Fruit fly (Drosophila melanogaster) whole organism, embryonic: ENCODE data around the gene CG32260.

ENCODE experiments used
- Aef1 ChIP-seq: fragments of 200-800 bp; sonication (Bioruptor generic); IDR thresholded peaks from 3 replicates; pipeline ENCODE4 v1.3.6; 2022; ENCODE audit warnings: missing biosample characterization, missing genetic modification characterization
- Atf-2 ChIP-seq: fragments of 200-800 bp; sonication (Bioruptor generic); optimal IDR thresholded peaks from 2 replicates; lab custom pipeline; 2016; ENCODE audit warnings: missing biosample characterization, missing genetic modification characterization
- BtbVII ChIP-seq: fragments of 200-800 bp; sonication (Bioruptor generic); optimal IDR thresholded peaks from 3 replicates; lab custom pipeline; 2017; ENCODE audit warnings: missing biosample characterization, mild to moderate bottlenecking, missing genetic modification characterization
- CG10267 ChIP-seq: fragments of 200-800 bp; sonication (Bioruptor generic); optimal IDR thresholded peaks from 2 replicates; lab custom pipeline; 2018; ENCODE audit warnings: missing biosample characterization, mild to moderate bottlenecking, missing genetic modification characterization, moderate library complexity
- CG11560 ChIP-seq: fragments of 200-800 bp; sonication (Bioruptor generic); IDR thresholded peaks from 3 replicates; pipeline ENCODE4 v1.3.6; 2022; ENCODE audit warnings: missing biosample characterization, missing genetic modification characterization
- CG12236 ChIP-seq: fragments of 200-800 bp; sonication (Bioruptor generic); optimal IDR thresholded peaks from 2 replicates; lab custom pipeline; 2016; ENCODE audit warnings: missing biosample characterization, missing genetic modification characterization
- CG1233 ChIP-seq: fragments of 200-800 bp; sonication (Bioruptor generic); optimal IDR thresholded peaks from 4 replicates; lab custom pipeline; 2018; ENCODE audit warnings: missing biosample characterization, mild to moderate bottlenecking, missing genetic modification characterization
- CG13296 ChIP-seq: fragments of 200-800 bp; sonication (Bioruptor generic); optimal IDR thresholded peaks from 3 replicates; lab custom pipeline; 2018; ENCODE audit warnings: missing biosample characterization, mild to moderate bottlenecking, missing genetic modification characterization
- CG17328 ChIP-seq: fragments of 200-800 bp; sonication (Bioruptor generic); IDR thresholded peaks from 2 replicates; pipeline ENCODE4 v1.3.6; 2022; ENCODE audit warnings: missing biosample characterization, missing genetic modification characterization
- CG2199 ChIP-seq: fragments of 200-800 bp; sonication (Bioruptor generic); IDR thresholded peaks from 3 replicates; pipeline ENCODE4 v1.3.6; 2022; ENCODE audit warnings: missing biosample characterization, missing genetic modification characterization
- CG2712 ChIP-seq: fragments of 200-800 bp; optimal IDR thresholded peaks from 3 replicates; lab custom pipeline; 2019; ENCODE audit warnings: missing biosample characterization, mild to moderate bottlenecking, missing genetic modification characterization, moderate library complexity
- CG31365 ChIP-seq: fragments of 200-800 bp; sonication (Bioruptor generic); optimal IDR thresholded peaks from 2 replicates; lab custom pipeline; 2018; ENCODE audit warnings: missing biosample characterization, mild to moderate bottlenecking, missing genetic modification characterization
- CG32772 ChIP-seq: fragments of 200-800 bp; sonication (Bioruptor generic); IDR thresholded peaks from 2 replicates; pipeline ENCODE4 v1.3.6; 2022; ENCODE audit warnings: missing biosample characterization, missing genetic modification characterization
- CG3847 ChIP-seq: fragments of 200-800 bp; sonication (Bioruptor generic); IDR thresholded peaks from 2 replicates; pipeline ENCODE4 v1.3.6; 2022; ENCODE audit warnings: missing biosample characterization, missing genetic modification characterization
- CG3995 ChIP-seq: fragments of 200-800 bp; sonication (Bioruptor generic); optimal IDR thresholded peaks from 3 replicates; lab custom pipeline; 2016; ENCODE audit warnings: missing biosample characterization, missing genetic modification characterization
- CG42726 ChIP-seq: fragments of 200-800 bp; sonication (Bioruptor generic); IDR thresholded peaks from 2 replicates; pipeline ENCODE4 v1.3.6; 2022; ENCODE audit warnings: missing biosample characterization, missing genetic modification characterization; ENCODE audit not compliant: partially characterized antibody
- CG6813 ChIP-seq: fragments of 200-800 bp; sonication (Bioruptor generic); optimal IDR thresholded peaks from 2 replicates; lab custom pipeline; 2017; ENCODE audit warnings: missing biosample characterization, missing genetic modification characterization, mild to moderate bottlenecking, moderate library complexity, missing genetic modification reagents
- CG7372 ChIP-seq: fragments of 200-800 bp; sonication (Bioruptor generic); IDR thresholded peaks from 2 replicates; pipeline ENCODE4 v1.3.6; 2022; ENCODE audit warnings: missing biosample characterization, missing genetic modification characterization
- CG9609 ChIP-seq: fragments of 200-800 bp; sonication (Bioruptor generic); optimal IDR thresholded peaks from 3 replicates; lab custom pipeline; 2016; ENCODE audit warnings: missing biosample characterization, missing genetic modification characterization
- Chrac-16 ChIP-seq: fragments of 200-800 bp; sonication (Bioruptor generic); optimal IDR thresholded peaks from 3 replicates; lab custom pipeline; 2016; ENCODE audit warnings: missing biosample characterization, missing genetic modification characterization
- Elba2 ChIP-seq: fragments of 200-800 bp; sonication (Bioruptor generic); optimal IDR thresholded peaks from 3 replicates; lab custom pipeline; 2016; ENCODE audit warnings: missing biosample characterization, missing genetic modification characterization
- H15 ChIP-seq: fragments of 200-800 bp; sonication (Bioruptor generic); IDR thresholded peaks from 3 replicates; pipeline ENCODE4 v1.3.6; 2022; ENCODE audit warnings: missing biosample characterization, missing genetic modification characterization
- HmgD ChIP-seq: fragments of 200-800 bp; sonication (Bioruptor generic); optimal IDR thresholded peaks from 3 replicates; lab custom pipeline; 2016; ENCODE audit warnings: missing biosample characterization, missing genetic modification characterization
- Hr51 ChIP-seq, 2 experiments: fragments of 200-800 bp; sonication (Bioruptor generic); optimal IDR thresholded peaks; 2 replicates in 1 of 2; 3 replicates in 1 of 2; lab custom pipeline; 2016 to 2018; ENCODE audit warnings: missing biosample characterization in 2 of 2, missing genetic modification characterization in 2 of 2, mild to moderate bottlenecking in 1 of 2, moderate library complexity in 1 of 2
- Lim3 ChIP-seq: fragments of 200-800 bp; sonication (Bioruptor generic); IDR thresholded peaks from 2 replicates; pipeline ENCODE4 v1.3.6; 2022; ENCODE audit warnings: missing biosample characterization, missing genetic modification characterization
- Lpt ChIP-seq: fragments of >200 bp; optimal IDR thresholded peaks from 2 replicates; lab custom pipeline; 2018; ENCODE audit warnings: missing biosample characterization, missing genetic modification characterization
- Mad ChIP-seq: fragments of 200-800 bp; sonication (Bioruptor generic); optimal IDR thresholded peaks from 2 replicates; lab custom pipeline; 2016; ENCODE audit warnings: missing biosample characterization, missing genetic modification characterization
- Max ChIP-seq: fragments of 200-800 bp; sonication (Bioruptor generic); optimal IDR thresholded peaks from 2 replicates; lab custom pipeline; 2016; ENCODE audit warnings: missing biosample characterization, mild to moderate bottlenecking, missing genetic modification characterization
- NC2α ChIP-seq: fragments of 200-800 bp; sonication (Bioruptor generic); optimal IDR thresholded peaks from 2 replicates; lab custom pipeline; 2016; ENCODE audit warnings: missing biosample characterization, missing genetic modification characterization
- Ravus ChIP-seq: fragments of 200-800 bp; sonication (Bioruptor generic); IDR thresholded peaks from 2 replicates; pipeline ENCODE4 v1.3.6; 2022; ENCODE audit warnings: missing biosample characterization, missing genetic modification characterization
- Usf ChIP-seq: fragments of 200-800 bp; sonication (Bioruptor generic); optimal IDR thresholded peaks from 2 replicates; lab custom pipeline; 2017; ENCODE audit warnings: missing genotype, missing biosample characterization, missing genetic modification characterization
- crc ChIP-seq: fragments of 200-800 bp; sonication (Bioruptor generic); optimal IDR thresholded peaks from 2 replicates; lab custom pipeline; 2016; ENCODE audit warnings: missing biosample characterization, missing genetic modification characterization
- cwo ChIP-seq: fragments of 200-800 bp; sonication (Bioruptor generic); optimal IDR thresholded peaks from 3 replicates; lab custom pipeline; 2017; ENCODE audit warnings: missing biosample characterization, missing genetic modification characterization, mild to moderate bottlenecking, moderate library complexity, missing genetic modification reagents
- dm ChIP-seq: fragments of 200-800 bp; sonication (Bioruptor generic); optimal IDR thresholded peaks from 3 replicates; lab custom pipeline; 2016; ENCODE audit warnings: missing biosample characterization, missing genetic modification characterization
- gfzf ChIP-seq: fragments of 200-800 bp; sonication (Bioruptor generic); optimal IDR thresholded peaks from 2 replicates; lab custom pipeline; 2016; ENCODE audit warnings: missing biosample characterization, mild to moderate bottlenecking, missing genetic modification characterization, moderate library complexity
- grau ChIP-seq: fragments of 200-800 bp; optimal IDR thresholded peaks from 3 replicates; lab custom pipeline; 2019; ENCODE audit warnings: missing biosample characterization, mild to moderate bottlenecking, missing genetic modification characterization, moderate library complexity
- gt ChIP-seq: fragments of 200-800 bp; sonication (Bioruptor generic); IDR thresholded peaks from 2 replicates; pipeline ENCODE4 v1.3.6; 2022; ENCODE audit warnings: missing biosample characterization, missing genetic modification characterization
- h ChIP-seq: fragments of >200 bp; optimal IDR thresholded peaks from 2 replicates; lab custom pipeline; 2017
- hth ChIP-seq: fragments of >200 bp; optimal IDR thresholded peaks from 2 replicates; lab custom pipeline; 2017; ENCODE audit warnings: inconsistent platforms
- insv ChIP-seq, 2 experiments: fragments of 200-800 bp; sonication (Bioruptor generic); optimal IDR thresholded peaks; 3 replicates each; lab custom pipeline; 2016 to 2018; ENCODE audit warnings: missing biosample characterization in 2 of 2, missing genetic modification characterization in 2 of 2
- kni ChIP-seq: fragments of 200-800 bp; sonication (Bioruptor generic); optimal IDR thresholded peaks from 3 replicates; lab custom pipeline; 2017; ENCODE audit warnings: mild to moderate bottlenecking, missing biosample characterization, missing genetic modification reagents, missing genetic modification characterization
- maf-S ChIP-seq: fragments of 200-800 bp; sonication (Bioruptor generic); optimal IDR thresholded peaks from 2 replicates; lab custom pipeline; 2016; ENCODE audit warnings: missing biosample characterization, missing genetic modification characterization
- nmo ChIP-seq: fragments of 200-800 bp; sonication (Bioruptor generic); optimal IDR thresholded peaks from 2 replicates; lab custom pipeline; 2018; ENCODE audit warnings: missing biosample characterization, mild to moderate bottlenecking, missing genetic modification characterization, moderate library complexity
- org-1 ChIP-seq: fragments of 200-800 bp; sonication (Bioruptor generic); optimal IDR thresholded peaks from 2 replicates; lab custom pipeline; 2017; ENCODE audit warnings: missing biosample characterization, missing genetic modification characterization
- pfk ChIP-seq: fragments of 200-800 bp; sonication (Bioruptor generic); optimal IDR thresholded peaks from 2 replicates; lab custom pipeline; 2018; ENCODE audit warnings: missing biosample characterization, mild to moderate bottlenecking, missing genetic modification characterization, moderate library complexity
- pzg ChIP-seq: fragments of 200-800 bp; sonication (Bioruptor generic); optimal IDR thresholded peaks from 3 replicates; lab custom pipeline; 2018; ENCODE audit warnings: missing biosample characterization, mild to moderate bottlenecking, missing genetic modification characterization, moderate library complexity
- scrt ChIP-seq: fragments of 200-800 bp; sonication (Bioruptor generic); optimal IDR thresholded peaks from 2 replicates; lab custom pipeline; 2018; ENCODE audit warnings: missing biosample characterization, mild to moderate bottlenecking, missing genetic modification characterization, moderate library complexity
- sd ChIP-seq: fragments of 200-800 bp; sonication (Bioruptor generic); optimal IDR thresholded peaks from 3 replicates; lab custom pipeline; 2018; ENCODE audit warnings: missing biosample characterization, mild to moderate bottlenecking, missing genetic modification characterization, moderate library complexity
- slou ChIP-seq: fragments of 200-800 bp; sonication (Bioruptor generic); optimal IDR thresholded peaks from 3 replicates; lab custom pipeline; 2016; ENCODE audit warnings: missing biosample characterization, missing genetic modification characterization
- sqz ChIP-seq: fragments of 200-800 bp; sonication (Bioruptor generic); optimal IDR thresholded peaks from 3 replicates; lab custom pipeline; 2018; ENCODE audit warnings: missing biosample characterization, mild to moderate bottlenecking, missing genetic modification characterization
- sug ChIP-seq: fragments of 200-800 bp; optimal IDR thresholded peaks from 2 replicates; lab custom pipeline; 2019; ENCODE audit warnings: missing biosample characterization, mild to moderate bottlenecking, missing genetic modification characterization, moderate library complexity

Gene CG32260

DNA sequence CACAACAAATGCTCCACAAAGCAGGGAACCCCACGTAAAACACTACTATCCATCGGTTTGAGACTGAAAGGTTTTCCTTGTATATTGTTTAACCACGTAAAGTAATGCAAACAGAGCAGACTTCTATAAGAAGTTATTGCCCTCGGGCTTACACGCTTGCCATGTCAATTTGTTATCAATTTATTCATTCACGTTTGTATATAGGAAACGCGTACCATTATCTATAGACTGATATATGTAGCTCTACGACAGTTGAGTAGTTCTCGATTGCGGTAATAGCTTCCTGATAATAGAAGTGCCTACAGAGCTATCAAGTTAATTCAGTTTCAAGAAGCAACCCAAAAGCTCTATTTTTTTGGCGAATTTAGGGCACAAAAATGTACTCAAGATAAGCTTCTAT lies 43.0 kb upstream of the CG32260 start (continued):
- TF ChIP-seq BtbVII (no peak), CG7372 (GFP tag; lab: Robert Waterston, UW) (no peak), Lpt (GFP tag; lab: Kevin White, UChicago) (no peak), CG10267 (tag; lab: Kevin White, UChicago) (no peak), CG11560 (tag; lab: Robert Waterston, UW) (no peak), CG32772 (no peak), CG3995 (GFP tag; lab: Kevin White, UChicago) (no peak), cwo (GFP tag; lab: Kevin White, UChicago) (peak; percentile 52), Usf (GFP tag; lab: Kevin White, UChicago) (no peak), pfk (no peak), H15 (GFP tag; lab: Robert Waterston, UW) (no peak), kni (GFP tag; lab: Kevin White, UChicago) (peak; percentile 71), Ravus (no peak), Hr51 (GFP tag; optimal IDR thresholded peaks at IDR 0.05; lab: Kevin White, UChicago) (no peak), nmo (GFP tag; lab: Kevin White, UChicago) (no peak), CG9609 (GFP tag; lab: Kevin White, UChicago) (no peak), insv (GFP tag; optimal IDR thresholded peaks at IDR 0.05; lab: Kevin White, UChicago) (no peak)

dm6 chr3L:4102496-4103257 lies 39.5 kb upstream of the CG32260 start, which contains the start of gene CG14995:
Gene CG14995 (minus strand): TSS chr3L:4103256.
- TF ChIP-seq CG17328 (no peak), slou (GFP tag; lab: Kevin White, UChicago) (no peak), CG13296 (GFP tag; lab: Kevin White, UChicago) (peak; percentile 63), gt (GFP tag; lab: Robert Waterston, UW) (no peak), HmgD (GFP tag; lab: Kevin White, UChicago) (no peak), CG2712 (tag; lab: Kevin White, UChicago) (peak; percentile 31), hth (no peak), org-1 (no peak), Lim3 (GFP tag; lab: Robert Waterston, UW) (no peak), NC2α (no peak), CG3847 (GFP tag; lab: Robert Waterston, UW) (no peak), CG2199 (no peak), CG42726 (GFP tag; lab: Robert Waterston, UW) (0 out of 2 replicates have a peak, but pooled peaks have one; percentile 49), pzg (GFP tag; lab: Kevin White, UChicago) (peak; percentile 61), grau (tag; lab: Kevin White, UChicago) (peak; percentile 9), Chrac-16 (GFP tag; lab: Kevin White, UChicago) (no peak), dm (GFP tag; lab: Kevin White, UChicago) (no peak), Aef1 (GFP tag; lab: Robert Waterston, UW) (no peak), CG1233 (GFP tag; lab: Kevin White, UChicago) (no peak), Elba2 (peak; percentile 84), Mad (no peak), CG31365 (tag; lab: Kevin White, UChicago) (peak; percentile 48), Max (GFP tag; lab: Kevin White, UChicago) (peak; percentile 12), CG12236 (no peak), sd (tag; lab: Kevin White, UChicago) (peak; percentile 79), gfzf (GFP tag; lab: Kevin White, UChicago) (no peak), crc (no peak), scrt (peak; percentile 52), CG6813 (GFP tag; lab: Kevin White, UChicago) (no peak), sqz (GFP tag; lab: Kevin White, UChicago) (no peak), sug (peak; percentile 43), maf-S (GFP tag; lab: Kevin White, UChicago) (no peak), h (lab: Kevin White, UChicago) (no peak), Atf-2 (GFP tag; lab: Kevin White, UChicago) (no peak)
